Fruit fly (Drosophila melanogaster) whole organism, wandering third instar larva: ENCODE results near the gene jar.

Source experiments
- Abd-B ChIP-seq: fragments of >200 bp; optimal IDR thresholded peaks from 2 replicates; lab custom pipeline; 2017; ENCODE audit warnings: missing biosample characterization, missing genetic modification characterization
- CG9705 ChIP-seq: fragments of 200-800 bp; sonication (Bioruptor generic); optimal IDR thresholded peaks from 2 replicates; lab custom pipeline; 2018; ENCODE audit warnings: missing biosample characterization, mild to moderate bottlenecking, missing genetic modification characterization
- Dfd ChIP-seq: fragments of >200 bp; optimal IDR thresholded peaks from 2 replicates; lab custom pipeline; 2017; ENCODE audit warnings: missing biosample characterization, missing genetic modification characterization
- OdsH ChIP-seq: fragments of 200-800 bp; sonication (Bioruptor generic); optimal IDR thresholded peaks from 2 replicates; lab custom pipeline; 2016; ENCODE audit warnings: missing biosample characterization, mild to moderate bottlenecking, missing genetic modification characterization
- Vsx2 ChIP-seq: fragments of 200-300, 225-300 bp; sonication (Bioruptor generic); optimal IDR thresholded peaks from 2 replicates; lab custom pipeline; 2018; ENCODE audit warnings: missing biosample characterization, missing genetic modification characterization; ENCODE audit not compliant: partially characterized antibody
- dl ChIP-seq, 2 experiments: fragments of 175-275, 200-275 bp in 1 of 2; fragments of 200-275 bp in 1 of 2; sonication (Bioruptor generic); optimal IDR thresholded peaks; lab custom pipeline; 2018; ENCODE audit warnings: mild to moderate bottlenecking in 2 of 2, missing biosample characterization in 2 of 2, missing genetic modification characterization in 2 of 2, moderate library complexity in 2 of 2; ENCODE audit not compliant: partially characterized antibody in 2 of 2, insufficient read depth in 1 of 2
- dsf ChIP-seq: sonication (Bioruptor generic); optimal IDR thresholded peaks from 2 replicates; lab custom pipeline; 2016; ENCODE audit warnings: missing biosample characterization, missing genetic modification characterization, borderline replicate concordance
- foxo ChIP-seq, 2 experiments: fragments of 200-800 bp; sonication (Bioruptor generic); optimal IDR thresholded peaks; 2 replicates in 1 of 2; 3 replicates in 1 of 2; lab custom pipeline; 2016 to 2017; ENCODE audit warnings: missing biosample characterization in 2 of 2, missing genetic modification characterization in 2 of 2
- fru ChIP-seq: fragments of 200-800 bp; sonication (Bioruptor generic); optimal IDR thresholded peaks from 3 replicates; lab custom pipeline; 2016; ENCODE audit warnings: missing biosample characterization, mild to moderate bottlenecking, missing genetic modification characterization
- h ChIP-seq: fragments of 200-800 bp; sonication (Bioruptor generic); optimal IDR thresholded peaks from 3 replicates; lab custom pipeline; 2016; ENCODE audit warnings: missing biosample characterization, mild to moderate bottlenecking, missing genetic modification characterization
- lola ChIP-seq: fragments of >200 bp; optimal IDR thresholded peaks from 2 replicates; lab custom pipeline; 2017; ENCODE audit warnings: missing biosample characterization, missing genetic modification characterization
- pan ChIP-seq: fragments of >200 bp; optimal IDR thresholded peaks from 2 replicates; lab custom pipeline; 2017
- psq ChIP-seq: fragments of 200-800 bp; sonication (Bioruptor generic); optimal IDR thresholded peaks from 3 replicates; lab custom pipeline; 2017; ENCODE audit warnings: missing biosample characterization, mild to moderate bottlenecking, missing genetic modification characterization, moderate library complexity
- rgr ChIP-seq: fragments of 200-800 bp; sonication (Bioruptor generic); optimal IDR thresholded peaks from 3 replicates; lab custom pipeline; 2016; ENCODE audit warnings: missing biosample characterization, mild to moderate bottlenecking, missing genetic modification characterization

DNA sequence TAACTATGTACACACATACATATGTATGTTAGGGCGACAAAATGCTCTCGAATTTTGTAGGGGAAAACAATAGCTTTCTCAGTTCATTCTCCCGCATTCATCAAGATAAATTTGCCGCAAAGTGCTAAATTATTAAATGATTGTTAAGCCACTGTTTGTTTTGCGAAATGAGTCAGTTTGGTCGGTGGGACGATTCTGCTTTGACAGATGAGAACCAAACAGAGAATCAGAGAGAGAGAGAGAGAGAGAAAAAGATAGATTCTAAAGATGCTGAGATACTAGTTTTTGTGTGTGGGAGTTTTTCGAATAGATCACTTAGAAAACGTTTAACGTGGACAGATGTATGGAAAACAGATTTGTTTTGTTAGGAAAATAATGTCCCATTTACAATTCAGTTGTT is 10.6 kb downstream of the jar start:
- TF ChIP-seq foxo (GFP tag; optimal IDR thresholded peaks at IDR 0.05; lab: Kevin White, UChicago) (no peak), rgr (GFP tag; lab: Kevin White, UChicago) (no peak), h (no peak), psq (GFP tag; lab: Kevin White, UChicago) (no peak), Vsx2 (GFP tag; lab: Kevin White, UChicago) (no peak), lola (GFP tag; lab: Kevin White, UChicago) (no peak), pan (lab: Kevin White, UChicago) (no peak), fru (GFP tag; lab: Kevin White, UChicago) (no peak), dl (GFP tag; optimal IDR thresholded peaks at IDR 0.05; lab: Kevin White, UChicago; ENCODE audit: insufficient read depth in 1 of 2, partially characterized antibody in 2 of 2) (no peak), Dfd (GFP tag; lab: Kevin White, UChicago) (no peak), OdsH (GFP tag; lab: Kevin White, UChicago) (no peak), Abd-B (no peak), CG9705 (no peak), dsf (GFP tag; lab: Kevin White, UChicago) (no peak)
